ENCODE assay signal across 3 worm cellular contexts in genomic region chrIV:7310842-7311241, ce11.
TF ChIP-seq lines count a peak whose summit lies in the region.

No protein-coding gene starts in this region.

TF ChIP-seq in whole organism, L1 larva, 84 proteins besides CTCF, POLR2A, EP300 and RAD21:
- peak; percentile 0 for TF ChIP-seq lin-14 (GFP tag; optimal IDR thresholded peaks at IDR 0.05; lab: Kevin White, UChicago)
- no peak for TF ChIP-seq rnt-1 (tag; optimal IDR thresholded peaks at IDR 0.05; lab: Kevin White, UChicago)
- no peak for TF ChIP-seq hlh-4 (tag; optimal IDR thresholded peaks at IDR 0.05; lab: Kevin White, UChicago)
- no peak for TF ChIP-seq fos-1 (tag; optimal IDR thresholded peaks at IDR 0.05; lab: Kevin White, UChicago)
- no peak for TF ChIP-seq hpl-2 (GFP tag; optimal IDR thresholded peaks at IDR 0.05; lab: Kevin White, UChicago)
- no peak for TF ChIP-seq lin-13 (GFP tag; optimal IDR thresholded peaks at IDR 0.05; lab: Kevin White, UChicago)
- no peak for TF ChIP-seq Y116A8C.19 (tag; optimal IDR thresholded peaks at IDR 0.05; lab: Kevin White, UChicago; ENCODE audit: borderline replicate concordance)
- peak; percentile 14 for TF ChIP-seq ama-1 (optimal IDR thresholded peaks at IDR 0.05; lab: Kevin White, UChicago)
- no peak for TF ChIP-seq lir-3 (tag; optimal IDR thresholded peaks at IDR 0.05; lab: Kevin White, UChicago; ENCODE audit: poor library complexity)
- no peak for TF ChIP-seq nhr-76 (tag; optimal IDR thresholded peaks at IDR 0.05; lab: Kevin White, UChicago)
- no peak for TF ChIP-seq nhr-47 (tag; optimal IDR thresholded peaks at IDR 0.05; lab: Kevin White, UChicago)
- no peak for TF ChIP-seq nhr-20 (tag; optimal IDR thresholded peaks at IDR 0.05; lab: Kevin White, UChicago)
- TF ChIP-seq nhr-90 (tag; optimal IDR thresholded peaks at IDR 0.05; lab: Kevin White, UChicago; ENCODE audit: poor library complexity): no peak
- TF ChIP-seq ceh-82 (tag; optimal IDR thresholded peaks at IDR 0.05; lab: Kevin White, UChicago): no peak
- TF ChIP-seq nhr-85 (tag; lab: Kevin White, UChicago): peak; percentile 77
- no peak for TF ChIP-seq egl-27 (tag; optimal IDR thresholded peaks at IDR 0.05; lab: Kevin White, UChicago)
- TF ChIP-seq snu-23 (GFP tag; optimal IDR thresholded peaks at IDR 0.05; lab: Kevin White, UChicago): no peak
- no peak for TF ChIP-seq pax-3 (tag; optimal IDR thresholded peaks at IDR 0.05; lab: Kevin White, UChicago)
- TF ChIP-seq unc-62 (GFP tag; optimal IDR thresholded peaks at IDR 0.05; lab: Kevin White, UChicago): no peak
- no peak for TF ChIP-seq jun-1 (tag; optimal IDR thresholded peaks at IDR 0.05; lab: Kevin White, UChicago)
- no peak for TF ChIP-seq C04F5.9 (tag; optimal IDR thresholded peaks at IDR 0.05; lab: Kevin White, UChicago)
- TF ChIP-seq mdl-1 (tag; optimal IDR thresholded peaks at IDR 0.05; lab: Kevin White, UChicago): no peak
- TF ChIP-seq ceh-63 (GFP tag; optimal IDR thresholded peaks at IDR 0.05; lab: Kevin White, UChicago): no peak

TF ChIP-seq in whole organism, L3 larva, 47 proteins besides CTCF, POLR2A, EP300 and RAD21:
- TF ChIP-seq fkh-10 (GFP tag; optimal IDR thresholded peaks at IDR 0.05; lab: Kevin White, UChicago) (no peak), ama-1 (optimal IDR thresholded peaks at IDR 0.05; lab: Kevin White, UChicago) (peak; percentile 17), eor-1 (tag; optimal IDR thresholded peaks at IDR 0.05; lab: Kevin White, UChicago) (no peak), ztf-4 (tag; optimal IDR thresholded peaks at IDR 0.05; lab: Kevin White, UChicago) (no peak), R02D3.7 (tag; optimal IDR thresholded peaks at IDR 0.05; lab: Kevin White, UChicago) (no peak), pha-4 (tag; optimal IDR thresholded peaks at IDR 0.05; lab: Kevin White, UChicago) (no peak)

TF ChIP-seq in whole organism, L4 larva, 104 proteins besides CTCF, POLR2A, EP300 and RAD21:
- TF ChIP-seq nhr-102 (tag; optimal IDR thresholded peaks at IDR 0.05; lab: Kevin White, UChicago): no peak
- TF ChIP-seq unc-62 (GFP tag; optimal IDR thresholded peaks at IDR 0.05 in 1 of 2; lab: Kevin White, UChicago): peak in 1 of 2 experiments; percentile 50
- TF ChIP-seq unc-62 (tag; optimal IDR thresholded peaks at IDR 0.05; lab: Kevin White, UChicago): no peak
- no peak for TF ChIP-seq lsy-2 (tag; optimal IDR thresholded peaks at IDR 0.05; lab: Kevin White, UChicago)
- TF ChIP-seq aha-1 (tag; lab: Kevin White, UChicago): peak; percentile 97
- no peak for TF ChIP-seq zag-1 (tag; optimal IDR thresholded peaks at IDR 0.05; lab: Kevin White, UChicago)

Comparison
In these comparisons a context has a peak if more than half of its experiments do, and no peak if none do; other contexts are left out.
1. Of the 29 proteins assayed by ChIP-seq in both whole organism, L4 larva and whole organism, L1 larva: peak only in whole organism, L4 larva: aha-1; only in whole organism, L1 larva: ama-1; in both: none; in neither: 26; mixed calls (peak in some experiments, not most) for 1.